Fruit fly (Drosophila melanogaster): ENCODE measurements around the gene CG9286.
A peak's percentile ranks its signal among the peaks of the same experiment; 100 is the strongest.

DNA sequence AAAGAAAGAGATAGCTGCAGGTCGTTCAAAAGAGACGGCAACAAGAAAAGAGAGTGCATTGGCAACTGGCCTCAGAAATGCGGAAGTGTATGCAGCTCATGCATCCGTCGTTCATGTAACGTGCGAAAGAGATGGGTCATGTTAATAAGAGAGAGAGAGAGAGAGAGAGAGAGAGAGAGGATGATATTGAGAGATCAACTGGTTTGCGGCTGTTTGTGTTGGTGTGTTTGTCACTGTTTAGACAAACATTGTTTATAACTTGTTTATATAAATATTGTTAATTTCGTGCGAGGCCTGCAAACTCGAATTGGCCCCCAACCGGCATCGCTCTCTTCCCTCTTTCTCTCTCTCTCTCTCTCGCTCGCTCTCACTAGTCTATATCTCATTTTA, 13.9 kb downstream of the CG9286 start:
- TF ChIP-seq gl (tag; optimal IDR thresholded peaks at IDR 0.05) (no peak), EcR (GFP tag; optimal IDR thresholded peaks at IDR 0.05) (peak; percentile 86), CG4496 (GFP tag; IDR thresholded peaks at IDR 0.05) (peak; percentile 30; the same call in 1 of the 3 replicates)
